Fruit fly (Drosophila melanogaster): ENCODE results near the gene CG7992.

Gene CG7992

dm6 chrX:19295831-19296423, 48.9 kb upstream of the CG7992 start:
- TF ChIP-seq BtbVII (GFP tag; optimal IDR thresholded peaks at IDR 0.05) (no peak), Jarid2 (GFP tag; optimal IDR thresholded peaks at IDR 0.05) (no peak), mld (GFP tag; IDR thresholded peaks at IDR 0.05; ENCODE audit: partially characterized antibody) (no peak), fd102C (GFP tag; optimal IDR thresholded peaks at IDR 0.05) (no peak), kni (GFP tag; optimal IDR thresholded peaks at IDR 0.05) (no peak), dysf (GFP tag; IDR thresholded peaks at IDR 0.05) (no peak), CG12104 (GFP tag; optimal IDR thresholded peaks at IDR 0.05) (no peak), GATAe (GFP tag; conservative IDR thresholded peaks at IDR 0.05) (no peak), amos (GFP tag; IDR thresholded peaks at IDR 0.05; ENCODE audit: partially characterized antibody) (no peak), CG7987 (GFP tag; optimal IDR thresholded peaks at IDR 0.05) (peak; percentile 90), CG2199 (GFP tag; IDR thresholded peaks at IDR 0.05) (0 out of 3 replicates have a peak, but pooled peaks have one; percentile 33), gfzf (GFP tag; optimal IDR thresholded peaks at IDR 0.05) (no peak), Dbx (GFP tag; IDR thresholded peaks at IDR 0.05) (no peak), CG9609 (GFP tag; optimal IDR thresholded peaks at IDR 0.05) (no peak), hkb (optimal IDR thresholded peaks at IDR 0.05) (no peak), hkb (GFP tag; IDR thresholded peaks at IDR 0.05) (no peak), psq (GFP tag; optimal IDR thresholded peaks at IDR 0.05) (no peak), sens (GFP tag) (peak; percentile 55), peb (GFP tag; IDR thresholded peaks at IDR 0.05) (no peak), CG8924 (tag; optimal IDR thresholded peaks at IDR 0.05) (no peak), Gsc (GFP tag; IDR thresholded peaks at IDR 0.05) (no peak), nom (GFP tag; optimal IDR thresholded peaks at IDR 0.05) (peak; percentile 20), org-1 (GFP tag; optimal IDR thresholded peaks at IDR 0.05) (no peak), Ssrp (tag; optimal IDR thresholded peaks at IDR 0.05) (no peak), ac (GFP tag; optimal IDR thresholded peaks at IDR 0.05) (no peak), Antp (GFP tag; optimal IDR thresholded peaks at IDR 0.05) (no peak), CG10147 (GFP tag; optimal IDR thresholded peaks at IDR 0.05) (no peak)

- TF ChIP-seq Atf6 (GFP tag; IDR thresholded peaks at IDR 0.05) = 0 out of 2 replicates have a peak, but pooled peaks have one; percentile 11
- TF ChIP-seq Sox102F (GFP tag; optimal IDR thresholded peaks at IDR 0.05) = no peak
- peak; percentile 23 for TF ChIP-seq sens (GFP tag)
- peak; percentile 57 for TF ChIP-seq CG18476 (GFP tag; optimal IDR thresholded peaks at IDR 0.05)
- peak; percentile 83 for TF ChIP-seq hkb (optimal IDR thresholded peaks at IDR 0.05)
- TF ChIP-seq hkb (GFP tag; IDR thresholded peaks at IDR 0.05) = no peak
- no peak for TF ChIP-seq CG34376 (GFP tag; optimal IDR thresholded peaks at IDR 0.05)
- 0 out of 4 replicates have a peak, but pooled peaks have one; percentile 26 for TF ChIP-seq chinmo (GFP tag; IDR thresholded peaks at IDR 0.05; ENCODE audit: partially characterized antibody)
- no peak for TF ChIP-seq CG10543 (GFP tag; optimal IDR thresholded peaks at IDR 0.05)
- TF ChIP-seq sr (GFP tag; IDR thresholded peaks at IDR 0.05) = 0 out of 3 replicates have a peak, but pooled peaks have one; percentile 24
- TF ChIP-seq Med (GFP tag) = peak; percentile 3
These were observed 47.9 kb upstream of the CG7992 start for dm6 chrX:19294953-19295352.

- TF ChIP-seq tx (GFP tag; optimal IDR thresholded peaks at IDR 0.05) (no peak), Ets65A (GFP tag) (peak; percentile 1), exex (tag; optimal IDR thresholded peaks at IDR 0.05) (peak; percentile 98), Vsx1 (GFP tag; optimal IDR thresholded peaks at IDR 0.05) (peak; percentile 70), Pdp1 (GFP tag; optimal IDR thresholded peaks at IDR 0.05) (peak in 1 of 2 experiments; percentile 64), grn (GFP tag; optimal IDR thresholded peaks at IDR 0.05) (peak; percentile 89), z (GFP tag; IDR thresholded peaks at IDR 0.05) (no peak), bigmax (GFP tag; optimal IDR thresholded peaks at IDR 0.05) (peak; percentile 78), CG34376 (GFP tag; optimal IDR thresholded peaks at IDR 0.05) (peak; percentile 22), sug (tag; optimal IDR thresholded peaks at IDR 0.05) (peak; percentile 75)
These were observed 47.0 kb upstream of the CG7992 start for dm6 chrX:19294030-19294429.
